Worm (Caenorhabditis elegans) whole organism, dauer: ENCODE results near the gene rpy-1.

ENCODE experiments used
- unc-62 ChIP-seq: sonication (generic microtip); optimal IDR thresholded peaks from 2 replicates; lab custom pipeline; 2017; ENCODE audit warnings: missing biosample characterization, missing genetic modification reagents, missing genetic modification characterization

The rpy-1 gene

ce11 chrII:6721581-6721980 is 16.1 kb upstream of the rpy-1 start:
- TF ChIP-seq unc-62 (GFP tag; lab: Kevin White, UChicago) = no peak

- no peak for TF ChIP-seq unc-62 (GFP tag; lab: Kevin White, UChicago)
Measured at ce11 chrII:6718221-6718620, 12.8 kb upstream of the rpy-1 start, which contains the start of gene tsp-10. tsp-10 (plus strand) TSS chrII:6718586.

ce11 chrII:6716638-6717037 is 11.2 kb upstream of the rpy-1 start, which contains the start of the genes T14B4.5 and T14B4.20:
T14B4.5 (plus strand) TSS chrII:6716863.
T14B4.20 (plus strand) TSS chrII:6716901.
- TF ChIP-seq unc-62 (GFP tag; lab: Kevin White, UChicago) = no peak

ce11 chrII:6715853-6716252 is 10.4 kb upstream of the rpy-1 start:
- TF ChIP-seq unc-62 (GFP tag; lab: Kevin White, UChicago) = no peak

- no peak for TF ChIP-seq unc-62 (GFP tag; lab: Kevin White, UChicago)
Measured at ce11 chrII:6713832-6714342, 8.4 kb upstream of the rpy-1 start, which contains the start of gene dpy-2. dpy-2 (plus strand) TSS chrII:6714292.

- no peak for TF ChIP-seq unc-62 (GFP tag; lab: Kevin White, UChicago)
Measured at ce11 chrII:6713003-6713402, 7.6 kb upstream of the rpy-1 start.

ce11 chrII:6712177-6712981 is 6.9 kb upstream of the rpy-1 start, which contains the start of the genes dpy-10 and T14B4.19:
dpy-10 (minus strand) TSS chrII:6712227.
T14B4.19 (minus strand) TSS chrII:6712931.
- TF ChIP-seq unc-62 (GFP tag; lab: Kevin White, UChicago) = no peak

- no peak for TF ChIP-seq unc-62 (GFP tag; lab: Kevin White, UChicago)
Measured at ce11 chrII:6710596-6710995, 5.2 kb upstream of the rpy-1 start.

ce11 chrII:6709680-6710079 is 4.2 kb upstream of the rpy-1 start:
- no peak for TF ChIP-seq unc-62 (GFP tag; lab: Kevin White, UChicago)

- TF ChIP-seq unc-62 (GFP tag; lab: Kevin White, UChicago) = no peak
Measured at ce11 chrII:6708980-6709379, 3.5 kb upstream of the rpy-1 start.

- no peak for TF ChIP-seq unc-62 (GFP tag; lab: Kevin White, UChicago)
Measured at ce11 chrII:6707496-6708260, 2.2 kb upstream of the rpy-1 start.

- no peak for TF ChIP-seq unc-62 (GFP tag; lab: Kevin White, UChicago)
Measured at ce11 chrII:6706552-6707091, 1.2 kb upstream of the rpy-1 start.

- no peak for TF ChIP-seq unc-62 (GFP tag; lab: Kevin White, UChicago)
Measured at ce11 chrII:6701497-6701896, 3.9 kb downstream of the rpy-1 start, which contains the start of gene C18H9.6. C18H9.6 (minus strand) TSS chrII:6701625.

ce11 chrII:6698784-6699183 is 6.7 kb downstream of the rpy-1 start, which contains the start of gene C18H9.1:
C18H9.1 (plus strand) TSS chrII:6699084.
- no peak for TF ChIP-seq unc-62 (GFP tag; lab: Kevin White, UChicago)

- TF ChIP-seq unc-62 (GFP tag; lab: Kevin White, UChicago) = no peak
Measured at ce11 chrII:6695388-6695787, 10.1 kb downstream of the rpy-1 start, which contains the start of gene C18H9.5. C18H9.5 (minus strand) TSS chrII:6695566.
